In genomic region chr2L:16274100-16274499, dm6 we compare ENCODE assay signal across 5 fruit fly cellular contexts.
A peak's percentile ranks its signal among the peaks of the same experiment; 100 is the strongest.
TF ChIP-seq lines count a peak whose summit lies in the region.

No protein-coding gene starts in this region.

- no peak for TF ChIP-seq CTCF in whole organism, embryonic (GFP tag; optimal IDR thresholded peaks at IDR 0.05; lab: Kevin White, UChicago)

TF ChIP-seq in whole organism, 6 proteins besides CTCF, POLR2A, EP300 and RAD21:
- peak; percentile 21 for TF ChIP-seq EcR (GFP tag; optimal IDR thresholded peaks at IDR 0.05; lab: Kevin White, UChicago)
- TF ChIP-seq CG8478 (optimal IDR thresholded peaks at IDR 0.05; lab: Kevin White, UChicago), result no peak
- TF ChIP-seq usp (GFP tag; optimal IDR thresholded peaks at IDR 0.05; lab: Kevin White, UChicago), result no peak
TF ChIP-seq in whole organism: peak in this region for 1.

TF ChIP-seq in whole organism, adult, 20 proteins besides CTCF, POLR2A, EP300 and RAD21:
- TF ChIP-seq cic (GFP tag; optimal IDR thresholded peaks at IDR 0.05; lab: Kevin White, UChicago), result peak; percentile 5
- TF ChIP-seq CG14711 (tag; optimal IDR thresholded peaks at IDR 0.05; lab: Kevin White, UChicago), result no peak
- no peak for TF ChIP-seq toe (GFP tag; optimal IDR thresholded peaks at IDR 0.05; lab: Kevin White, UChicago)
- peak; percentile 14 for TF ChIP-seq pad (GFP tag; optimal IDR thresholded peaks at IDR 0.05; lab: Kevin White, UChicago)
- TF ChIP-seq CG5204 (GFP tag; optimal IDR thresholded peaks at IDR 0.05; lab: Kevin White, UChicago), result no peak
- TF ChIP-seq tj (GFP tag; optimal IDR thresholded peaks at IDR 0.05; lab: Kevin White, UChicago), result peak; percentile 70
- TF ChIP-seq ovo (GFP tag; optimal IDR thresholded peaks at IDR 0.05; lab: Kevin White, UChicago), result peak; percentile 24
TF ChIP-seq in whole organism, adult: peak in this region for 4.

TF ChIP-seq in whole organism, embryonic, 481 proteins besides CTCF, POLR2A, EP300 and RAD21:
- TF ChIP-seq Dek (tag; optimal IDR thresholded peaks at IDR 0.05; lab: Kevin White, UChicago), result no peak
- TF ChIP-seq zen (tag; optimal IDR thresholded peaks at IDR 0.05; lab: Kevin White, UChicago), result peak; percentile 70
- TF ChIP-seq Ets65A (GFP tag; lab: Kevin White, UChicago), result peak; percentile 66
- no peak for TF ChIP-seq mld (GFP tag; IDR thresholded peaks at IDR 0.05; lab: Robert Waterston, UW; ENCODE audit: partially characterized antibody)

TF ChIP-seq in whole organism, prepupa, 60 proteins besides CTCF, POLR2A, EP300 and RAD21:
- TF ChIP-seq dac (GFP tag; optimal IDR thresholded peaks at IDR 0.05; lab: Kevin White, UChicago) (peak; percentile 4), dsx (GFP tag; optimal IDR thresholded peaks at IDR 0.05; lab: Kevin White, UChicago; ENCODE audit: poor library complexity, severe bottlenecking) (peak; percentile 40), CG10669 (GFP tag; optimal IDR thresholded peaks at IDR 0.05; lab: Kevin White, UChicago) (no peak), Eip93F (GFP tag; optimal IDR thresholded peaks at IDR 0.05; lab: Kevin White, UChicago) (no peak), CG6276 (GFP tag; optimal IDR thresholded peaks at IDR 0.05; lab: Kevin White, UChicago) (peak; percentile 4), esn (GFP tag; optimal IDR thresholded peaks at IDR 0.05; lab: Kevin White, UChicago) (peak; percentile 15), CG6163 (GFP tag; IDR thresholded peaks at IDR 0.05; lab: Robert Waterston, UW) (peak; percentile 40; the same call in 1 of the 3 replicates), CG8632 (GFP tag; optimal IDR thresholded peaks at IDR 0.05; lab: Kevin White, UChicago) (no peak), CG11762 (GFP tag; optimal IDR thresholded peaks at IDR 0.05; lab: Kevin White, UChicago; ENCODE audit: insufficient read depth) (no peak), fkh (GFP tag; optimal IDR thresholded peaks at IDR 0.05; lab: Kevin White, UChicago) (no peak), CG6792 (GFP tag; optimal IDR thresholded peaks at IDR 0.05; lab: Kevin White, UChicago) (no peak), CG6808 (GFP tag; optimal IDR thresholded peaks at IDR 0.05; lab: Kevin White, UChicago) (no peak), eg (GFP tag; IDR thresholded peaks at IDR 0.05; lab: Robert Waterston, UW) (0 out of 3 replicates have a peak, but pooled peaks have one; percentile 48), vri (GFP tag; optimal IDR thresholded peaks at IDR 0.05; lab: Kevin White, UChicago) (no peak), CG3919 (GFP tag; optimal IDR thresholded peaks at IDR 0.05; lab: Kevin White, UChicago) (peak; percentile 4), svp (GFP tag; lab: Kevin White, UChicago) (peak; percentile 83), CG3032 (tag; optimal IDR thresholded peaks at IDR 0.05; lab: Kevin White, UChicago) (no peak), Lpt (GFP tag; optimal IDR thresholded peaks at IDR 0.05; lab: Kevin White, UChicago) (peak; percentile 12), lz (GFP tag; optimal IDR thresholded peaks at IDR 0.05; lab: Kevin White, UChicago) (no peak), Smox (GFP tag; optimal IDR thresholded peaks at IDR 0.05; lab: Kevin White, UChicago) (no peak), Blimp-1 (GFP tag; optimal IDR thresholded peaks at IDR 0.05; lab: Kevin White, UChicago) (no peak), CG34406 (GFP tag; optimal IDR thresholded peaks at IDR 0.05; lab: Kevin White, UChicago) (no peak), Eip78C (GFP tag; lab: Kevin White, UChicago) (no peak), CG16779 (tag; optimal IDR thresholded peaks at IDR 0.05; lab: Kevin White, UChicago) (no peak), CG8119 (GFP tag; IDR thresholded peaks at IDR 0.05; lab: Robert Waterston, UW) (peak; percentile 41; the same call in 1 of the 3 replicates), CG4318 (GFP tag; optimal IDR thresholded peaks at IDR 0.05; lab: Kevin White, UChicago) (no peak), Sox102F (GFP tag; optimal IDR thresholded peaks at IDR 0.05; lab: Kevin White, UChicago) (no peak), CG32006 (GFP tag; optimal IDR thresholded peaks at IDR 0.05; lab: Kevin White, UChicago) (peak; percentile 27), fd59A (GFP tag; optimal IDR thresholded peaks at IDR 0.05; lab: Kevin White, UChicago) (no peak)
TF ChIP-seq in whole organism, prepupa: peak in this region for 11.

TF ChIP-seq in whole organism, pupa, 21 proteins besides CTCF, POLR2A, EP300 and RAD21:
- TF ChIP-seq CG13204 (GFP tag; optimal IDR thresholded peaks at IDR 0.05; lab: Kevin White, UChicago) (no peak), rn (GFP tag; IDR thresholded peaks at IDR 0.05; lab: Robert Waterston, UW) (no peak), CG14655 (GFP tag; optimal IDR thresholded peaks at IDR 0.05; lab: Kevin White, UChicago) (no peak), CG32121 (GFP tag; IDR thresholded peaks at IDR 0.05; lab: Robert Waterston, UW) (peak; percentile 62), CG8159 (tag; optimal IDR thresholded peaks at IDR 0.05; lab: Kevin White, UChicago) (no peak), Pif1A (GFP tag; optimal IDR thresholded peaks at IDR 0.05; lab: Kevin White, UChicago) (no peak), CG4496 (GFP tag; IDR thresholded peaks at IDR 0.05; lab: Robert Waterston, UW) (peak; percentile 44; the same call in 2 of the 3 replicates), D1 (tag; optimal IDR thresholded peaks at IDR 0.05; lab: Kevin White, UChicago) (no peak), Ets98B (GFP tag; IDR thresholded peaks at IDR 0.05; lab: Robert Waterston, UW) (no peak; the same call in 1 of the 2 replicates), CG15710 (tag; optimal IDR thresholded peaks at IDR 0.05; lab: Kevin White, UChicago) (no peak), CG17806 (tag; optimal IDR thresholded peaks at IDR 0.05; lab: Kevin White, UChicago) (no peak), CG12605 (GFP tag; IDR thresholded peaks at IDR 0.05; lab: Robert Waterston, UW) (no peak), Pif1B (GFP tag; optimal IDR thresholded peaks at IDR 0.05; lab: Kevin White, UChicago) (peak; percentile 21), EcR (GFP tag; optimal IDR thresholded peaks at IDR 0.05; lab: Kevin White, UChicago) (peak; percentile 75), CG8301 (tag; optimal IDR thresholded peaks at IDR 0.05; lab: Kevin White, UChicago) (no peak), CG10348 (GFP tag; IDR thresholded peaks at IDR 0.05; lab: Robert Waterston, UW) (no peak), fd96Ca (GFP tag; IDR thresholded peaks at IDR 0.05; lab: Robert Waterston, UW) (peak; percentile 46; the same call in 1 of the 3 replicates), Snoo (tag; optimal IDR thresholded peaks at IDR 0.05; lab: Kevin White, UChicago) (no peak), gl (tag; optimal IDR thresholded peaks at IDR 0.05; lab: Kevin White, UChicago) (no peak), CG9948 (tag; optimal IDR thresholded peaks at IDR 0.05; lab: Kevin White, UChicago) (no peak)
